Fruit fly (Drosophila melanogaster): ENCODE measurements around the gene CG3819.

CG3819 gene

DNA sequence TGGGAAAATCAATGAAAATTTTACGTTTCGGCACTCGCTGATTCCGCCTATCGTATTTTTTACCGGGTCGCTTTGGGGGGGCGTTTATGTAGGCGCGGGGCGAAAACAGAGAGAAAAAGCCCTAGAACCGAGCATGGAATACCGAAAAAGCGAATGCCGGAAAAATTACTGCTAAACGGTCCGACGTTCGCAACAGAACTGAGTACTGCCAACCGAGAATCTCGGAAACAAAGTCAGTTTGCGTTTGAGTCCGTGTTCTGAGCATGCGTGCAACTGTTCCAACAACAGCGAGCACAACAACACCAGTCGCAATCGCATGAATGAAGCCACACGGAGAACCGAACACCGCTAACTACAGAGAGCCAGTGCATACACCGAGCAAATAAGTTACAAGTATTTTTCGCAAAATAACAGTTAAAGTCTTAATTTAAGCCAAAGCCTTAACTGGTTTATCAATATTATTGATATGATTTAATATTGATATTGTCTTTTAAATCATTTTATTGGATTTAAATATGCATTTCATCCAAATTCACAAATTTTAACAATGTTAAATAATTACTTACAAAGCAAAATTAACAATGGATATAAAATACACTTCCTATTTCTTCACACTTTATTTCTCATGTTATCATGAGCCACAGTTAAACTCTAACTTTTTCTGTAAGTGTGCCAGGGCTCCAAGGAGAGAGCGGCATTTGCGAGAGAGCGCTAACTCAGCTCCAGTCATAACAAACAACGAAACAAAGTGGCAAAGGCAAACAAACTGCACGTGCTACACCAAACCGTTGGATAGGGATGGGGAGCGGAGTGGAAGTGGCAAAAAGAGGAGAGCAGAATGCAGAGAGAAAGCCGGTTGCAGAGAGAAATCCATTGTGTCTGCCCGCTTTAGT lies 31.4 kb downstream of the CG3819 start, which contains the start of gene CG3961 (continued):
- TF ChIP-seq row (GFP tag; IDR thresholded peaks at IDR 0.05): peak; percentile 94
- peak; percentile 98 for TF ChIP-seq CG4424 (GFP tag; optimal IDR thresholded peaks at IDR 0.05)
- peak; percentile 96 for TF ChIP-seq Hand (GFP tag; optimal IDR thresholded peaks at IDR 0.05)
- TF ChIP-seq HmgZ (tag; optimal IDR thresholded peaks at IDR 0.05): peak; percentile 95
- peak; percentile 91 for TF ChIP-seq slou (GFP tag; optimal IDR thresholded peaks at IDR 0.05)
- TF ChIP-seq CG11695 (GFP tag; IDR thresholded peaks at IDR 0.05): peak; percentile 97
- peak; percentile 75 for TF ChIP-seq schlank (tag; optimal IDR thresholded peaks at IDR 0.05)
- TF ChIP-seq Dbx (GFP tag; IDR thresholded peaks at IDR 0.05): peak; percentile 80
- TF ChIP-seq cwo (GFP tag; optimal IDR thresholded peaks at IDR 0.05): peak; percentile 97
- TF ChIP-seq CG31388 (GFP tag; optimal IDR thresholded peaks at IDR 0.05): peak; percentile 81
- TF ChIP-seq tna (GFP tag; IDR thresholded peaks at IDR 0.05; ENCODE audit: partially characterized antibody): no peak
- TF ChIP-seq fd96Cb (tag; optimal IDR thresholded peaks at IDR 0.05): peak; percentile 98
- TF ChIP-seq CG16779 (GFP tag; IDR thresholded peaks at IDR 0.05): peak; percentile 61; the same call in 1 of the 2 replicates
- TF ChIP-seq eyg (GFP tag; optimal IDR thresholded peaks at IDR 0.05): peak; percentile 46
- peak; percentile 72 for TF ChIP-seq CG12071 (GFP tag; optimal IDR thresholded peaks at IDR 0.05)
- TF ChIP-seq Gsc (GFP tag; IDR thresholded peaks at IDR 0.05): no peak
- TF ChIP-seq gce (GFP tag; IDR thresholded peaks at IDR 0.05): peak; percentile 74; the same call in 1 of the 3 replicates
- peak; percentile 93 for TF ChIP-seq CG32772 (GFP tag; IDR thresholded peaks at IDR 0.05)
- 0 out of 2 replicates have a peak, but pooled peaks have one; percentile 6 for TF ChIP-seq cas (GFP tag; IDR thresholded peaks at IDR 0.05)
- peak; percentile 83 for TF ChIP-seq CG8089 (GFP tag; optimal IDR thresholded peaks at IDR 0.05)
- peak; percentile 98 for TF ChIP-seq CG13775 (GFP tag; optimal IDR thresholded peaks at IDR 0.05)
- TF ChIP-seq NK7.1 (GFP tag; optimal IDR thresholded peaks at IDR 0.05): peak; percentile 81
- 0 out of 3 replicates have a peak, but pooled peaks have one; percentile 32 for TF ChIP-seq hb (GFP tag; IDR thresholded peaks at IDR 0.05; ENCODE audit: partially characterized antibody)
- peak; percentile 84 for TF ChIP-seq D19B (GFP tag; optimal IDR thresholded peaks at IDR 0.05)
- peak; percentile 92 for TF ChIP-seq jing (GFP tag; optimal IDR thresholded peaks at IDR 0.05)
- peak; percentile 72; the same call in 2 of the 3 replicates for TF ChIP-seq CG2889 (GFP tag; IDR thresholded peaks at IDR 0.05)
- peak; percentile 95 for TF ChIP-seq Meics (GFP tag; optimal IDR thresholded peaks at IDR 0.05)
- no peak for TF ChIP-seq hbn (GFP tag; IDR thresholded peaks at IDR 0.05; ENCODE audit: partially characterized antibody)
- no peak for TF ChIP-seq zen2 (GFP tag; IDR thresholded peaks at IDR 0.05; ENCODE audit: partially characterized antibody)
- TF ChIP-seq gcm2 (GFP tag; optimal IDR thresholded peaks at IDR 0.05): peak; percentile 79
- peak; percentile 46 for TF ChIP-seq CG31365 (tag; optimal IDR thresholded peaks at IDR 0.05)
- TF ChIP-seq da (GFP tag; optimal IDR thresholded peaks at IDR 0.05): peak; percentile 53
- TF ChIP-seq tap (tag; optimal IDR thresholded peaks at IDR 0.05): peak; percentile 97
- TF ChIP-seq pros (GFP tag; optimal IDR thresholded peaks at IDR 0.05): peak; percentile 56
- peak; percentile 62 for TF ChIP-seq crc (GFP tag; optimal IDR thresholded peaks at IDR 0.05)
- TF ChIP-seq CG14965 (GFP tag; optimal IDR thresholded peaks at IDR 0.05; ENCODE audit: borderline replicate concordance): no peak
- TF ChIP-seq CG11456 (GFP tag; IDR thresholded peaks at IDR 0.05): no peak
- TF ChIP-seq CG2199 (GFP tag; IDR thresholded peaks at IDR 0.05): 0 out of 3 replicates have a peak, but pooled peaks have one; percentile 8
- TF ChIP-seq ara (GFP tag; IDR thresholded peaks at IDR 0.05): peak; percentile 91; the same call in 1 of the 2 replicates
- peak; percentile 80 for TF ChIP-seq wdn (GFP tag; IDR thresholded peaks at IDR 0.05)
- no peak for TF ChIP-seq CG7963 (GFP tag; IDR thresholded peaks at IDR 0.05; ENCODE audit: partially characterized antibody)
- peak; percentile 88 for TF ChIP-seq Atf-2 (GFP tag; optimal IDR thresholded peaks at IDR 0.05)
- TF ChIP-seq zen (tag; optimal IDR thresholded peaks at IDR 0.05): peak; percentile 94
- TF ChIP-seq peb (GFP tag; IDR thresholded peaks at IDR 0.05): peak; percentile 94
- peak; percentile 93 for TF ChIP-seq CG8359 (GFP tag; optimal IDR thresholded peaks at IDR 0.05; ENCODE audit: borderline replicate concordance)
- TF ChIP-seq CG10565 (GFP tag; optimal IDR thresholded peaks at IDR 0.05): peak; percentile 71
- TF ChIP-seq CG13123 (GFP tag; optimal IDR thresholded peaks at IDR 0.05): peak; percentile 93
- peak; percentile 98 for TF ChIP-seq CG1602 (GFP tag; optimal IDR thresholded peaks at IDR 0.05)

Measured in whole organism, embryonic.